Worm (Caenorhabditis elegans): ENCODE measurements around the gene cyl-1.

ce11 chrV:12038317-12038716 lies 44.8 kb upstream of the cyl-1 start:
- TF ChIP-seq lin-13 (GFP tag; optimal IDR thresholded peaks at IDR 0.05) (no peak), lin-1 (GFP tag; IDR thresholded peaks at IDR 0.05) (no peak), nhr-237 (tag; optimal IDR thresholded peaks at IDR 0.05) (no peak), unc-39 (tag; optimal IDR thresholded peaks at IDR 0.05) (no peak), nhr-76 (tag; optimal IDR thresholded peaks at IDR 0.05) (no peak), hlh-11 (tag; optimal IDR thresholded peaks at IDR 0.05) (no peak), ceh-32 (tag; optimal IDR thresholded peaks at IDR 0.05; ENCODE audit: poor library complexity) (no peak), D1046.2 (GFP tag; IDR thresholded peaks at IDR 0.05) (no peak), egl-27 (tag; optimal IDR thresholded peaks at IDR 0.05) (no peak)

All from whole organism, L4 larva.